Fruit fly (Drosophila melanogaster) whole organism: ENCODE results near the gene CG12426.

ENCODE experiments used
- CG8478 ChIP-seq: fragments of >200 bp; optimal IDR thresholded peaks from 2 replicates; lab custom pipeline; 2018; ENCODE audit warnings: inconsistent platforms
- Dll ChIP-seq: fragments of >200 bp; optimal IDR thresholded peaks from 2 replicates; lab custom pipeline; 2017
- EcR ChIP-seq, 2 experiments: fragments of >200 bp; optimal IDR thresholded peaks; 2 replicates each; lab custom pipeline; 2017; ENCODE audit warnings: missing biosample characterization in 2 of 2, missing genetic modification characterization in 2 of 2, missing genetic modification reagents in 2 of 2
- pan ChIP-seq: fragments of >200 bp; optimal IDR thresholded peaks from 2 replicates; lab custom pipeline; 2017
- psq ChIP-seq: fragments of >200 bp; optimal IDR thresholded peaks from 2 replicates; lab custom pipeline; 2017
- usp ChIP-seq: fragments of >200 bp; optimal IDR thresholded peaks from 2 replicates; lab custom pipeline; 2017; ENCODE audit warnings: missing biosample characterization, missing genetic modification characterization, mixed read lengths

CG12426 gene

dm6 chr3R:27872290-27872689, at the start of gene CG12426:
Gene CG12426, minus strand, starts transcription at chr3R:27872390.
- TF ChIP-seq CG8478 (lab: Kevin White, UChicago) (no peak), Dll (lab: Kevin White, UChicago) (no peak), psq (lab: Kevin White, UChicago) (no peak), usp (GFP tag; lab: Kevin White, UChicago) (no peak), pan (lab: Kevin White, UChicago) (no peak), EcR (GFP tag; optimal IDR thresholded peaks at IDR 0.05; lab: Kevin White, UChicago) (no peak)

dm6 chr3R:27920883-27921282, 48.7 kb upstream of the CG12426 start, which contains the start of gene CG12259:
Gene CG12259, minus strand, starts transcription at chr3R:27921089.
- TF ChIP-seq psq (lab: Kevin White, UChicago) (no peak), usp (GFP tag; lab: Kevin White, UChicago) (no peak), CG8478 (lab: Kevin White, UChicago) (no peak), Dll (lab: Kevin White, UChicago) (no peak), EcR (GFP tag; optimal IDR thresholded peaks at IDR 0.05; lab: Kevin White, UChicago) (no peak)

- TF ChIP-seq psq (lab: Kevin White, UChicago) = no peak
- TF ChIP-seq pan (lab: Kevin White, UChicago) = no peak
- TF ChIP-seq CG8478 (lab: Kevin White, UChicago) = no peak
Observed at dm6 chr3R:27919385-27919789, 47.2 kb upstream of the CG12426 start, which contains the start of gene Boh1. Gene Boh1, minus strand, starts transcription at chr3R:27919460.

dm6 chr3R:27916355-27917019, 44.3 kb upstream of the CG12426 start, which contains the start of the genes CG5003 and mRpS22:
Gene CG5003, minus strand, starts transcription at chr3R:27916516.
Gene mRpS22, plus strand, starts transcription at chr3R:27916908.
- TF ChIP-seq pan (lab: Kevin White, UChicago) = no peak

- no peak for TF ChIP-seq CG8478 (lab: Kevin White, UChicago)
- TF ChIP-seq EcR (GFP tag; optimal IDR thresholded peaks at IDR 0.05; lab: Kevin White, UChicago) = no peak
- no peak for TF ChIP-seq pan (lab: Kevin White, UChicago)
Observed at dm6 chr3R:27912147-27912546, 40.0 kb upstream of the CG12426 start, which contains the start of gene mil. Gene mil, plus strand, starts transcription at chr3R:27912447.

dm6 chr3R:27905695-27906094, 33.5 kb upstream of the CG12426 start, which contains the start of gene CG34353:
Gene CG34353, minus strand, starts transcription at chr3R:27905843.
- TF ChIP-seq CG8478 (lab: Kevin White, UChicago) = no peak
- no peak for TF ChIP-seq pan (lab: Kevin White, UChicago)
- TF ChIP-seq Dll (lab: Kevin White, UChicago) = no peak
- no peak for TF ChIP-seq psq (lab: Kevin White, UChicago)
- no peak for TF ChIP-seq EcR (GFP tag; optimal IDR thresholded peaks at IDR 0.05; lab: Kevin White, UChicago)
- no peak for TF ChIP-seq usp (GFP tag; lab: Kevin White, UChicago)

dm6 chr3R:27888110-27888509, 15.9 kb upstream of the CG12426 start:
- TF ChIP-seq psq (lab: Kevin White, UChicago) = no peak
- no peak for TF ChIP-seq Dll (lab: Kevin White, UChicago)
- no peak for TF ChIP-seq pan (lab: Kevin White, UChicago)
- no peak for TF ChIP-seq CG8478 (lab: Kevin White, UChicago)
- no peak for TF ChIP-seq usp (GFP tag; lab: Kevin White, UChicago)
- TF ChIP-seq EcR (GFP tag; optimal IDR thresholded peaks at IDR 0.05; lab: Kevin White, UChicago) = no peak

- no peak for TF ChIP-seq Dll (lab: Kevin White, UChicago)
- no peak for TF ChIP-seq psq (lab: Kevin White, UChicago)
- no peak for TF ChIP-seq usp (GFP tag; lab: Kevin White, UChicago)
- no peak for TF ChIP-seq pan (lab: Kevin White, UChicago)
- TF ChIP-seq CG8478 (lab: Kevin White, UChicago) = no peak
- no peak for TF ChIP-seq EcR (GFP tag; optimal IDR thresholded peaks at IDR 0.05; lab: Kevin White, UChicago)
Observed at dm6 chr3R:27845650-27846049, 26.5 kb downstream of the CG12426 start, which contains the start of gene Or98a. Gene Or98a, plus strand, starts transcription at chr3R:27845950.

dm6 chr3R:27843809-27844208, 28.4 kb downstream of the CG12426 start:
- TF ChIP-seq EcR (GFP tag; optimal IDR thresholded peaks at IDR 0.05; lab: Kevin White, UChicago) (no peak), psq (lab: Kevin White, UChicago) (no peak), usp (GFP tag; lab: Kevin White, UChicago) (no peak), pan (lab: Kevin White, UChicago) (no peak), Dll (lab: Kevin White, UChicago) (no peak), CG8478 (lab: Kevin White, UChicago) (no peak)

- no peak for TF ChIP-seq Dll (lab: Kevin White, UChicago)
- no peak for TF ChIP-seq pan (lab: Kevin White, UChicago)
- no peak for TF ChIP-seq EcR (GFP tag; optimal IDR thresholded peaks at IDR 0.05; lab: Kevin White, UChicago)
- TF ChIP-seq CG8478 (lab: Kevin White, UChicago) = no peak
- no peak for TF ChIP-seq psq (lab: Kevin White, UChicago)
- no peak for TF ChIP-seq usp (GFP tag; lab: Kevin White, UChicago)
Observed at dm6 chr3R:27826188-27826587, 46.0 kb downstream of the CG12426 start.
